Fruit fly (Drosophila melanogaster) whole organism, embryonic: ENCODE measurements around the gene Hasp.

ENCODE experiments used
- Abd-B ChIP-seq: fragments of 200-800 bp; sonication (Bioruptor generic); optimal IDR thresholded peaks from 2 replicates; lab custom pipeline; 2018; ENCODE audit warnings: missing biosample characterization, mild to moderate bottlenecking, missing genetic modification characterization, moderate library complexity
- B-H2 ChIP-seq: fragments of 200-800 bp; sonication (Bioruptor generic); optimal IDR thresholded peaks from 2 replicates; lab custom pipeline; 2018; ENCODE audit warnings: missing biosample characterization, mild to moderate bottlenecking, missing genetic modification characterization
- Bteb2 ChIP-seq: fragments of 200-800 bp; sonication (Bioruptor generic); optimal IDR thresholded peaks from 2 replicates; lab custom pipeline; 2016; ENCODE audit warnings: missing biosample characterization, missing genetic modification characterization
- CG1024 ChIP-seq: fragments of 200-800 bp; sonication (Bioruptor generic); IDR thresholded peaks from 2 replicates; pipeline ENCODE4 v1.3.6; 2022; ENCODE audit warnings: missing biosample characterization, missing genetic modification characterization
- CG10274 ChIP-seq: fragments of 200-800 bp; sonication (Bioruptor generic); optimal IDR thresholded peaks from 3 replicates; lab custom pipeline; 2017; ENCODE audit warnings: missing biosample characterization, mild to moderate bottlenecking, missing genetic modification characterization
- CG10565 ChIP-seq: fragments of 200-800 bp; sonication (Bioruptor generic); optimal IDR thresholded peaks from 3 replicates; lab custom pipeline; 2016; ENCODE audit warnings: missing biosample characterization, mild to moderate bottlenecking, missing genetic modification characterization
- CG11093 ChIP-seq: fragments of 200-800 bp; sonication (Bioruptor generic); IDR thresholded peaks from 3 replicates; pipeline ENCODE4 v1.3.6; 2022; ENCODE audit warnings: missing biosample characterization, missing genetic modification characterization
- CG11504 ChIP-seq: fragments of 200-800 bp; sonication (Bioruptor generic); optimal IDR thresholded peaks from 3 replicates; lab custom pipeline; 2019; ENCODE audit warnings: missing biosample characterization, mild to moderate bottlenecking, missing genetic modification characterization, moderate library complexity
- CG11560 ChIP-seq: fragments of 200-800 bp; sonication (Bioruptor generic); IDR thresholded peaks from 3 replicates; pipeline ENCODE4 v1.3.6; 2022; ENCODE audit warnings: missing biosample characterization, missing genetic modification characterization
- CG14710 ChIP-seq: fragments of 200-800 bp; sonication (Bioruptor generic); optimal IDR thresholded peaks from 3 replicates; lab custom pipeline; 2019; ENCODE audit warnings: missing biosample characterization, mild to moderate bottlenecking, missing genetic modification characterization, moderate library complexity
- CG15073 ChIP-seq: fragments of 200-800 bp; sonication (Bioruptor generic); optimal IDR thresholded peaks from 2 replicates; lab custom pipeline; 2016; ENCODE audit warnings: missing biosample characterization, missing genetic modification characterization
- CG17359 ChIP-seq: fragments of 200-800 bp; sonication (Bioruptor generic); optimal IDR thresholded peaks from 3 replicates; lab custom pipeline; 2018; ENCODE audit warnings: missing biosample characterization, mild to moderate bottlenecking, missing genetic modification characterization, moderate library complexity
- CG17612 ChIP-seq: fragments of 200-800 bp; sonication (Bioruptor generic); IDR thresholded peaks from 2 replicates; pipeline ENCODE4 v1.3.6; 2022; ENCODE audit warnings: missing biosample characterization, missing genetic modification characterization
- CG2199 ChIP-seq: fragments of 200-800 bp; sonication (Bioruptor generic); IDR thresholded peaks from 3 replicates; pipeline ENCODE4 v1.3.6; 2022; ENCODE audit warnings: missing biosample characterization, missing genetic modification characterization
- CG2678 ChIP-seq: fragments of 200-800 bp; sonication (Bioruptor generic); optimal IDR thresholded peaks from 3 replicates; lab custom pipeline; 2019; ENCODE audit warnings: missing biosample characterization, mild to moderate bottlenecking, missing genetic modification characterization, moderate library complexity
- CG2875 ChIP-seq: fragments of 200-800 bp; sonication (Bioruptor generic); optimal IDR thresholded peaks from 2 replicates; lab custom pipeline; 2017; ENCODE audit warnings: missing biosample characterization, mild to moderate bottlenecking, missing genetic modification characterization, missing genetic modification reagents
- CG2889 ChIP-seq: fragments of 200-800 bp; sonication (Bioruptor generic); IDR thresholded peaks from 3 replicates; pipeline ENCODE4 v1.3.6; 2022; ENCODE audit warnings: missing biosample characterization, missing genetic modification characterization
- CG3995 ChIP-seq: fragments of 200-800 bp; sonication (Bioruptor generic); optimal IDR thresholded peaks from 3 replicates; lab custom pipeline; 2016; ENCODE audit warnings: missing biosample characterization, missing genetic modification characterization
- CG4424 ChIP-seq: fragments of 200-800 bp; sonication (Bioruptor generic); optimal IDR thresholded peaks from 3 replicates; lab custom pipeline; 2016; ENCODE audit warnings: missing biosample characterization, missing genetic modification characterization
- CG7372 ChIP-seq: fragments of 200-800 bp; sonication (Bioruptor generic); IDR thresholded peaks from 2 replicates; pipeline ENCODE4 v1.3.6; 2022; ENCODE audit warnings: missing biosample characterization, missing genetic modification characterization
- CG7987 ChIP-seq: fragments of 200-800 bp; sonication (Bioruptor generic); optimal IDR thresholded peaks from 2 replicates; lab custom pipeline; 2018; ENCODE audit warnings: missing biosample characterization, mild to moderate bottlenecking, missing genetic modification characterization, moderate library complexity
- CG8478 ChIP-seq: fragments of >200 bp; optimal IDR thresholded peaks from 2 replicates; lab custom pipeline; 2018
- Chrac-16 ChIP-seq: fragments of 200-800 bp; sonication (Bioruptor generic); optimal IDR thresholded peaks from 3 replicates; lab custom pipeline; 2016; ENCODE audit warnings: missing biosample characterization, missing genetic modification characterization
- D ChIP-seq, 2 experiments: fragments of 200-800 bp in 1 of 2; fragments of >200 bp in 1 of 2; sonication (Bioruptor generic) in 1 of 2; optimal IDR thresholded peaks; 2 replicates in 1 of 2; 3 replicates in 1 of 2; lab custom pipeline; 2017; ENCODE audit warnings: mild to moderate bottlenecking in 1 of 2, missing biosample characterization in 1 of 2, missing genetic modification characterization in 1 of 2, missing genetic modification reagents in 1 of 2
- D19A ChIP-seq: fragments of 200-800 bp; optimal IDR thresholded peaks from 3 replicates; lab custom pipeline; 2019; ENCODE audit warnings: missing biosample characterization, mild to moderate bottlenecking, missing genetic modification characterization, moderate library complexity
- Dbx ChIP-seq: fragments of 200-800 bp; sonication (Bioruptor generic); IDR thresholded peaks from 3 replicates; pipeline ENCODE4 v1.3.6; 2022; ENCODE audit warnings: missing biosample characterization, missing genetic modification characterization
- Drgx ChIP-seq: fragments of 200-800 bp; sonication (Bioruptor generic); IDR thresholded peaks from 2 replicates; pipeline ENCODE4 v1.3.6; 2022; ENCODE audit warnings: missing biosample characterization, missing genetic modification characterization
- Gug ChIP-seq: fragments of 200-800 bp; sonication (Bioruptor generic); IDR thresholded peaks from 4 replicates; pipeline ENCODE4 v1.3.6; 2022; ENCODE audit warnings: missing biosample characterization, missing genetic modification characterization
- Kr ChIP-seq: fragments of 200-800 bp; sonication (Bioruptor generic); optimal IDR thresholded peaks from 2 replicates; lab custom pipeline; 2017; ENCODE audit warnings: missing biosample characterization, mild to moderate bottlenecking, missing genetic modification characterization
- Mrtf ChIP-seq: fragments of 200-800 bp; sonication (Bioruptor generic); IDR thresholded peaks from 3 replicates; pipeline ENCODE4 v1.3.6; 2022; ENCODE audit warnings: missing biosample characterization, missing genetic modification characterization
- Myb ChIP-seq: fragments of 200-800 bp; sonication (Bioruptor generic); optimal IDR thresholded peaks from 2 replicates; lab custom pipeline; 2016; ENCODE audit warnings: missing biosample characterization, missing genetic modification characterization
- NC2β ChIP-seq: fragments of 200-800 bp; sonication (Bioruptor generic); optimal IDR thresholded peaks from 2 replicates; lab custom pipeline; 2016; ENCODE audit warnings: missing biosample characterization, missing genetic modification characterization
- Rx ChIP-seq: fragments of 200-800 bp; sonication (Bioruptor generic); IDR thresholded peaks from 2 replicates; pipeline ENCODE4 v1.3.6; 2022; ENCODE audit warnings: missing biosample characterization, missing genetic modification characterization
- Stat92E ChIP-seq, 3 experiments: fragments of >200 bp in 2 of 3; fragments of 200-800 bp in 1 of 3; sonication (Bioruptor generic) in 1 of 3; optimal IDR thresholded peaks; 2 replicates each; lab custom pipeline; 2017 to 2019; ENCODE audit warnings: missing biosample characterization in 3 of 3, missing genetic modification characterization in 3 of 3, mild to moderate bottlenecking in 1 of 3, moderate library complexity in 1 of 3
- Trl ChIP-seq, 3 experiments: fragments of >200 bp in 2 of 3; fragments of 200-800 bp in 1 of 3; sonication (Bioruptor generic) in 1 of 3; optimal IDR thresholded peaks; 2 replicates in 1 of 3; 3 replicates in 2 of 3; lab custom pipeline; 2016 to 2017; ENCODE audit warnings: missing biosample characterization in 1 of 3, missing genetic modification characterization in 1 of 3
- ase ChIP-seq: fragments of 200-800 bp; sonication (Bioruptor generic); IDR thresholded peaks from 3 replicates; pipeline ENCODE4 v1.3.6; 2022; ENCODE audit warnings: missing biosample characterization, missing genetic modification characterization
- bbx ChIP-seq: fragments of 200-800 bp; sonication (Bioruptor generic); IDR thresholded peaks from 2 replicates; pipeline ENCODE4 v1.3.6; 2022; ENCODE audit warnings: missing biosample characterization, missing genetic modification characterization; ENCODE audit not compliant: partially characterized antibody
- chn ChIP-seq: fragments of 200-800 bp; sonication (Bioruptor generic); optimal IDR thresholded peaks from 2 replicates; lab custom pipeline; 2016; ENCODE audit warnings: missing biosample characterization, missing genetic modification characterization
- crp ChIP-seq, 2 experiments: fragments of 200-800 bp; sonication (Bioruptor generic); optimal IDR thresholded peaks; 2 replicates in 1 of 2; 3 replicates in 1 of 2; lab custom pipeline; 2017; ENCODE audit warnings: missing biosample characterization in 2 of 2, missing genetic modification characterization in 2 of 2, mild to moderate bottlenecking in 1 of 2, moderate library complexity in 1 of 2
- gcm ChIP-seq: fragments of 200-800 bp; sonication (Bioruptor generic); optimal IDR thresholded peaks from 2 replicates; lab custom pipeline; 2019; ENCODE audit warnings: missing biosample characterization, mild to moderate bottlenecking, missing genetic modification characterization, moderate library complexity
- nau ChIP-seq: fragments of 200-800 bp; sonication (Bioruptor generic); optimal IDR thresholded peaks from 3 replicates; lab custom pipeline; 2017; ENCODE audit warnings: missing biosample characterization, mild to moderate bottlenecking, missing genetic modification characterization, missing genetic modification reagents
- nmo ChIP-seq: fragments of 200-800 bp; sonication (Bioruptor generic); optimal IDR thresholded peaks from 2 replicates; lab custom pipeline; 2018; ENCODE audit warnings: missing biosample characterization, mild to moderate bottlenecking, missing genetic modification characterization, moderate library complexity
- onecut ChIP-seq: fragments of 200-800 bp; sonication (Bioruptor generic); IDR thresholded peaks from 2 replicates; pipeline ENCODE4 v1.3.6; 2022; ENCODE audit warnings: missing biosample characterization, missing genetic modification characterization
- p53 ChIP-seq: fragments of 200-800 bp; sonication (Bioruptor generic); optimal IDR thresholded peaks from 2 replicates; lab custom pipeline; 2016; ENCODE audit warnings: missing biosample characterization, missing genetic modification characterization
- pan ChIP-seq, 4 experiments: fragments of >200 bp in 3 of 4; fragments of 200-800 bp in 1 of 4; sonication (Bioruptor generic) in 1 of 4; optimal IDR thresholded peaks in 3 of 4; IDR thresholded peaks in 1 of 4; 2 replicates each; pipeline versions ENCODE4 v1.3.6 to Lab custom; 2017 to 2022; ENCODE audit warnings: missing biosample characterization in 2 of 4, missing genetic modification characterization in 2 of 4, mixed read lengths in 1 of 4
- sima ChIP-seq: fragments of 200-800 bp; sonication (Bioruptor generic); optimal IDR thresholded peaks from 2 replicates; lab custom pipeline; 2016; ENCODE audit warnings: missing biosample characterization, missing genetic modification characterization
- tx ChIP-seq: fragments of 200-800 bp; sonication (Bioruptor generic); optimal IDR thresholded peaks from 2 replicates; lab custom pipeline; 2016; ENCODE audit warnings: missing biosample characterization, missing genetic modification characterization
- unpg ChIP-seq: fragments of 200-800 bp; sonication (Bioruptor generic); optimal IDR thresholded peaks from 3 replicates; lab custom pipeline; 2018; ENCODE audit warnings: missing biosample characterization, mild to moderate bottlenecking, missing genetic modification characterization, moderate library complexity
- zfh1 ChIP-seq: fragments of 200-800 bp; sonication (Bioruptor generic); IDR thresholded peaks from 3 replicates; pipeline ENCODE4 v1.3.6; 2022; ENCODE audit warnings: missing biosample characterization, missing genetic modification characterization

Hasp gene

dm6 chr2L:19508361-19508918, 8.6 kb downstream of the Hasp start, which contains the start of gene cyst (continued):
- no peak for TF ChIP-seq Trl (optimal IDR thresholded peaks at IDR 0.05; lab: Kevin White, UChicago)
- peak; percentile 60 for TF ChIP-seq Trl (GFP tag; optimal IDR thresholded peaks at IDR 0.05; lab: Kevin White, UChicago)
- TF ChIP-seq CG17359 (tag; lab: Kevin White, UChicago), result no peak
- no peak for TF ChIP-seq zfh1 (GFP tag; lab: Robert Waterston, UW)
- peak; percentile 60 for TF ChIP-seq nmo (GFP tag; lab: Kevin White, UChicago)
- TF ChIP-seq CG8478 (lab: Kevin White, UChicago), result peak; percentile 83
- no peak for TF ChIP-seq CG7372 (GFP tag; lab: Robert Waterston, UW)
- peak; percentile 24 for TF ChIP-seq tx (GFP tag; lab: Kevin White, UChicago)
- peak; percentile 47 for TF ChIP-seq chn (GFP tag; lab: Kevin White, UChicago)
- peak; percentile 50 for TF ChIP-seq p53 (GFP tag; lab: Kevin White, UChicago)
- TF ChIP-seq Kr (GFP tag; lab: Kevin White, UChicago), result no peak
- TF ChIP-seq CG7987, result no peak
- TF ChIP-seq ase (GFP tag; lab: Robert Waterston, UW), result no peak
- TF ChIP-seq bbx (GFP tag; lab: Robert Waterston, UW), result peak; percentile 98
- peak; percentile 46 for TF ChIP-seq B-H2 (GFP tag; lab: Kevin White, UChicago)
- no peak for TF ChIP-seq unpg (GFP tag; lab: Kevin White, UChicago)
- TF ChIP-seq Bteb2 (GFP tag; lab: Kevin White, UChicago), result peak; percentile 2
- peak; percentile 63 for TF ChIP-seq CG14710
- no peak for TF ChIP-seq pan (optimal IDR thresholded peaks at IDR 0.05; lab: Kevin White, UChicago)
- no peak for TF ChIP-seq pan (GFP tag; optimal IDR thresholded peaks at IDR 0.05 in 1 of 2, IDR thresholded peaks at IDR 0.05 in 1 of 2)
- TF ChIP-seq CG11504, result no peak
- TF ChIP-seq D (optimal IDR thresholded peaks at IDR 0.05; lab: Kevin White, UChicago), result peak; percentile 52
- no peak for TF ChIP-seq D (GFP tag; optimal IDR thresholded peaks at IDR 0.05; lab: Kevin White, UChicago)
- no peak for TF ChIP-seq CG2678 (tag; lab: Kevin White, UChicago)
- TF ChIP-seq Stat92E (GFP tag; optimal IDR thresholded peaks at IDR 0.05; lab: Kevin White, UChicago), result no peak
- no peak for TF ChIP-seq CG2199 (GFP tag; lab: Robert Waterston, UW)
- TF ChIP-seq CG11560 (tag; lab: Robert Waterston, UW), result no peak
- peak; percentile 99 for TF ChIP-seq Myb (GFP tag; lab: Kevin White, UChicago)
- TF ChIP-seq D19A (tag; lab: Kevin White, UChicago), result no peak
- no peak for TF ChIP-seq CG17612 (GFP tag; lab: Robert Waterston, UW)
- peak in 1 of 2 experiments; percentile 55 for TF ChIP-seq crp (GFP tag; optimal IDR thresholded peaks at IDR 0.05; lab: Kevin White, UChicago)
- TF ChIP-seq CG10565 (GFP tag; lab: Kevin White, UChicago), result no peak
- TF ChIP-seq CG4424 (GFP tag; lab: Kevin White, UChicago), result no peak
- no peak for TF ChIP-seq CG1024 (GFP tag; lab: Robert Waterston, UW)
- no peak for TF ChIP-seq CG15073 (GFP tag; lab: Kevin White, UChicago)
- TF ChIP-seq Rx (GFP tag; lab: Robert Waterston, UW), result no peak
- peak; percentile 68; the same call in 1 of the 3 replicates for TF ChIP-seq Dbx (GFP tag; lab: Robert Waterston, UW)
- TF ChIP-seq gcm (GFP tag; lab: Kevin White, UChicago), result no peak
- no peak for TF ChIP-seq CG10274 (GFP tag; lab: Kevin White, UChicago)
- peak; percentile 94 for TF ChIP-seq onecut (GFP tag; lab: Robert Waterston, UW)
- no peak for TF ChIP-seq CG2875 (GFP tag; lab: Kevin White, UChicago)
- no peak for TF ChIP-seq Mrtf (GFP tag; lab: Robert Waterston, UW)
- no peak; the same call in 3 of the 4 replicates for TF ChIP-seq Gug
- peak; percentile 13 for TF ChIP-seq NC2β (GFP tag; lab: Kevin White, UChicago)
- no peak for TF ChIP-seq nau (GFP tag; lab: Kevin White, UChicago)
- TF ChIP-seq CG11093 (GFP tag; lab: Robert Waterston, UW), result no peak
- no peak for TF ChIP-seq sima (GFP tag; lab: Kevin White, UChicago)
- no peak for TF ChIP-seq Chrac-16 (GFP tag; lab: Kevin White, UChicago)
- TF ChIP-seq CG3995, result peak; percentile 37
- peak; percentile 51 for TF ChIP-seq Abd-B (GFP tag; lab: Kevin White, UChicago)
- TF ChIP-seq Drgx, result no peak
- no peak for TF ChIP-seq CG2889 (GFP tag; lab: Robert Waterston, UW)
